Fruit fly (Drosophila melanogaster): ENCODE measurements around the gene CG1503.

The CG1503 gene

dm6 chrX:21058437-21058836 is 47.7 kb downstream of the CG1503 start:
- no peak for TF ChIP-seq CG5204 (GFP tag; optimal IDR thresholded peaks at IDR 0.05)
- peak; percentile 17 for TF ChIP-seq kay (GFP tag; ENCODE audit: borderline replicate concordance)

dm6 chrX:21056732-21057131 is 49.4 kb downstream of the CG1503 start:
- no peak for TF ChIP-seq CG14711 (tag; optimal IDR thresholded peaks at IDR 0.05)
- no peak for TF ChIP-seq CG33017 (tag; optimal IDR thresholded peaks at IDR 0.05)
- TF ChIP-seq CG7045 (GFP tag; optimal IDR thresholded peaks at IDR 0.05), result no peak

- TF ChIP-seq Clk (GFP tag; optimal IDR thresholded peaks at IDR 0.05) (no peak), Crg-1 (GFP tag; optimal IDR thresholded peaks at IDR 0.05) (no peak), pad (GFP tag; optimal IDR thresholded peaks at IDR 0.05) (peak; percentile 0), Hr96 (GFP tag; optimal IDR thresholded peaks at IDR 0.05) (no peak), Mnt (GFP tag; optimal IDR thresholded peaks at IDR 0.05) (no peak), tj (GFP tag; optimal IDR thresholded peaks at IDR 0.05) (peak; percentile 2), cic (GFP tag; optimal IDR thresholded peaks at IDR 0.05) (no peak), CG1620 (GFP tag; optimal IDR thresholded peaks at IDR 0.05) (no peak), bab1 (GFP tag; optimal IDR thresholded peaks at IDR 0.05) (no peak)
Observed at dm6 chrX:21054963-21055480, 51.1 kb downstream of the CG1503 start.
